Fruit fly (Drosophila melanogaster): ENCODE results near the gene rumpel.

- TF ChIP-seq CG16779 (tag; optimal IDR thresholded peaks at IDR 0.05) (no peak), OdsH (GFP tag; optimal IDR thresholded peaks at IDR 0.05) (no peak), acj6 (GFP tag; optimal IDR thresholded peaks at IDR 0.05) (no peak), Hr38 (GFP tag; optimal IDR thresholded peaks at IDR 0.05) (no peak)
These were observed 1.4 kb upstream of the rumpel start, which contains the start of gene CG34337 for dm6 chrX:7416953-7417352.

Measured in whole organism, prepupa.